Worm (Caenorhabditis elegans) whole organism, early embryonic: Measurements from ENCODE around the gene srsx-22.

Experiments used
- ama-1 ChIP-seq: fragments of 150-350 bp; optimal IDR thresholded peaks from 2 replicates; lab custom pipeline; 2014
- ceh-36 ChIP-seq: sonication (generic microtip); optimal IDR thresholded peaks from 2 replicates; lab custom pipeline; 2016; ENCODE audit warnings: missing genetic modification characterization, inconsistent platforms, missing compliant biosample characterization
- scrt-1 ChIP-seq: fragments of 200-800 bp; sonication (Bioruptor generic); IDR thresholded peaks from 2 replicates; pipeline ENCODE4 v1.3.6; 2022; ENCODE audit warnings: missing genetic modification characterization, missing compliant biosample characterization
- tbx-11 ChIP-seq: fragments of 200-800 bp; sonication (Bioruptor generic); IDR thresholded peaks from 2 replicates; pipeline ENCODE4 v1.3.6; 2022; ENCODE audit warnings: missing genetic modification characterization, missing compliant biosample characterization

DNA sequence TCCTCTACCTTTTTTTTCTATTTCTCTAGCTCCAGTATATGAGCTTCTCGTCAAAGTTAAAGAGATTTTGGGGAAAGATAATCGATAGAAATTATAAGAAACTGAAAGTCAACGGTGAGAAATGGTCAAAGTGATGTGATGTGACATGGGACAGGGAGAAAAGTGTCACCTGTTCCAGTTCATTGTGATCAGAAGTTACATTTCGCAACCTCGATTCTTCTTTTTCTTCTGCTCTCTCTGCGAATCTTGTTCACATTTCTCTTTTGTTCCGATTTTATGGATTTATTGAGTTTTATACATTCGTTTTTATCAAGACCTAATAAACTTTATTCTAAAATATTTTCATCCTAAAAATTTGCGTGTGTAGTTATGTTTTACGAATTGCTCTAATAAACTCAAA is 15.9 kb upstream of the srsx-22 start:
- TF ChIP-seq ceh-36 (tag; lab: Kevin White, UChicago) (no peak), scrt-1 (no peak), tbx-11 (GFP tag; lab: Robert Waterston, UW) (no peak), ama-1 (lab: Kevin White, UChicago) (no peak)
